Worm (Caenorhabditis elegans): Measurements from ENCODE around the gene tag-191.

tag-191 gene

ce11 chrV:14491097-14491496, 45.1 kb downstream of the tag-191 start:
- no peak for TF ChIP-seq nhr-21 (tag; optimal IDR thresholded peaks at IDR 0.05)
- no peak for TF ChIP-seq ztf-11 (tag; optimal IDR thresholded peaks at IDR 0.05)
- no peak for TF ChIP-seq lin-39 (tag; optimal IDR thresholded peaks at IDR 0.05)
- TF ChIP-seq sem-4 (tag; optimal IDR thresholded peaks at IDR 0.05), result no peak
- TF ChIP-seq ama-1 (optimal IDR thresholded peaks at IDR 0.05), result no peak
- no peak for TF ChIP-seq nhr-12 (tag; optimal IDR thresholded peaks at IDR 0.05)
- no peak for TF ChIP-seq nhr-23 (tag; optimal IDR thresholded peaks at IDR 0.05)
- no peak for TF ChIP-seq mab-5 (tag; optimal IDR thresholded peaks at IDR 0.05)
- no peak for TF ChIP-seq fos-1 (tag; optimal IDR thresholded peaks at IDR 0.05)
- TF ChIP-seq crh-2 (tag; optimal IDR thresholded peaks at IDR 0.05), result no peak
- TF ChIP-seq nhr-10 (tag; optimal IDR thresholded peaks at IDR 0.05), result no peak
- TF ChIP-seq ceh-82 (tag; optimal IDR thresholded peaks at IDR 0.05), result no peak
- no peak for TF ChIP-seq ztf-1 (GFP tag; conservative IDR thresholded peaks at IDR 0.05)

- TF ChIP-seq mab-5 (tag; optimal IDR thresholded peaks at IDR 0.05) (no peak), blmp-1 (tag; optimal IDR thresholded peaks at IDR 0.05; ENCODE audit: insufficient read depth) (no peak), unc-55 (GFP tag; optimal IDR thresholded peaks at IDR 0.05) (no peak), aly-2 (tag; optimal IDR thresholded peaks at IDR 0.05) (no peak), sma-9 (GFP tag; optimal IDR thresholded peaks at IDR 0.05) (no peak), sma-9 (tag; optimal IDR thresholded peaks at IDR 0.05) (no peak)
Observed at ce11 chrV:14484582-14484981, 51.6 kb downstream of the tag-191 start, which contains the start of gene R02D5.4. TSS of gene R02D5.4 (minus strand) at chrV:14484682.

All from whole organism, L2 larva.